Worm (Caenorhabditis elegans): ENCODE measurements around the gene try-5.

DNA sequence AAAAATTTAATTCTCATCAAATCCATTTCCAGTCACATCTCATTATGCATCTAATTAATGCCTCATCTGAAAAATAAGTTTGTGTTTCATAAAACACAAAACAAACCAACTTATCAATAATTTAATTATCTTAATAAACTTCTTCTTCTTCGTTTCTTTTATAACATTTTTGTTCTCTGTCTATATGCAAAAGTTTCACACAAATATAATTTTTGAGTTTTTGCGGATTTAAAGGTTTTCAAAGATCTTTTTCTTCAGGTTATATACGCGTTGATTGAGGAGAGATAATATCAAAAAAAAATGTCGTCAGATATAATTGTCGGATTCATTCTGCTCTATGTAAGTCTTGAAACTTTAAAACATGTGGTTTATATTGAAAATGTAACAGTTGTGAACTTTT is 2.8 kb downstream of the try-5 start, which contains the start of gene srx-47:
- no peak for TF ChIP-seq nhr-237 (tag; optimal IDR thresholded peaks at IDR 0.05)
- no peak for TF ChIP-seq unc-39 (tag; optimal IDR thresholded peaks at IDR 0.05)
- no peak for TF ChIP-seq skn-1 (tag; optimal IDR thresholded peaks at IDR 0.05)
- TF ChIP-seq nhr-12 (tag; optimal IDR thresholded peaks at IDR 0.05) = no peak
- TF ChIP-seq ZK546.5 (tag; optimal IDR thresholded peaks at IDR 0.05) = no peak
- no peak for TF ChIP-seq ama-1 (optimal IDR thresholded peaks at IDR 0.05)
- no peak for TF ChIP-seq ceh-82 (tag; optimal IDR thresholded peaks at IDR 0.05)
- no peak for TF ChIP-seq nhr-129 (tag; optimal IDR thresholded peaks at IDR 0.05)
- no peak for TF ChIP-seq snpc-4 (tag; optimal IDR thresholded peaks at IDR 0.05)
- TF ChIP-seq sem-4 (tag; optimal IDR thresholded peaks at IDR 0.05) = no peak
- TF ChIP-seq nhr-11 (tag; optimal IDR thresholded peaks at IDR 0.05) = no peak
- TF ChIP-seq R02D3.7 (tag; optimal IDR thresholded peaks at IDR 0.05) = no peak
- no peak for TF ChIP-seq nhr-25 (tag; optimal IDR thresholded peaks at IDR 0.05)
